Fruit fly (Drosophila melanogaster): ENCODE data around the gene Lamtor4.

DNA sequence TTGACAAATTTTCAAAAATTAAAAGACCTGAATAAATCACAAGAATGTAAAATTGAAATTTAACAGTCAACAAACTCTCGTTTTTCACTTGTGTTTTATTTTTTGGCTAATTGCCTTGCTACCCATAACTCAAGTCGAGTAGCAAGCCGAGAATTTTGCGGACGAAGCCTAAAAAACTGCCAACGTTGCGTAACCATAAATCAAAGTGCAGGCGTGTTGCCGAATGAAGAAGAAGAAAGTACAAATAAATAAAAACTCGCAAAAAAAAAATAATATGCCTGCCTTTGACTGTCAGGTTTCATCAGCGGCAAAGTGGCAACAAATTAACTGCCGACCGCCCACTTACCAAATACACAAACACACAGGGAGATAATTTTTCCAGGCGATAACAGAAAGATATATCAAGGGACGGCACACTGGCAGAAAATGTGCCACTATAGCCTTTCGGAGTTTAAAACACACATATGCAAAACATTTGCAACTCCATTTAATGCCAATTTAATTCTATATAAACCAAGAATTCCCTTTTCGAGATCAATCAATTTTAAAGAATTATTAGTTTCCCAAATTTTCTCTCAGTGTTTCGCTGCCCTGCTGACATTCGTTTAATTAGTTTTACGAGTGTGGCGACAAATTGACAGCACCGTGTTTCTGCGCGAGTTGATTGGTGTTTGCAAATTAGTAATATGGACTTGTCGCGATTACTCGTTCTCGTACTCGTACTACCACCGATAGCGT is 31.7 kb downstream of the Lamtor4 start:
- TF ChIP-seq Eip75B (GFP tag; optimal IDR thresholded peaks at IDR 0.05): peak; percentile 74
- peak; percentile 83 for TF ChIP-seq CG11902 (GFP tag; optimal IDR thresholded peaks at IDR 0.05)
- TF ChIP-seq Sox102F (GFP tag; optimal IDR thresholded peaks at IDR 0.05): peak; percentile 91
- peak; percentile 86 for TF ChIP-seq Sox15 (GFP tag; optimal IDR thresholded peaks at IDR 0.05)
